Fruit fly (Drosophila melanogaster) whole organism, embryonic: ENCODE data around the gene CG16978.

ENCODE experiments used
- CG1024 ChIP-seq: fragments of 200-800 bp; sonication (Bioruptor generic); IDR thresholded peaks from 2 replicates; pipeline ENCODE4 v1.3.6; 2022; ENCODE audit warnings: missing biosample characterization, missing genetic modification characterization
- CG10543 ChIP-seq: fragments of 200-800 bp; sonication (Bioruptor generic); optimal IDR thresholded peaks from 3 replicates; lab custom pipeline; 2017; ENCODE audit warnings: missing biosample characterization, mild to moderate bottlenecking, missing genetic modification characterization, moderate library complexity
- CG10959 ChIP-seq: fragments of 200-800 bp; sonication (Bioruptor generic); IDR thresholded peaks from 2 replicates; pipeline ENCODE4 v1.3.6; 2022; ENCODE audit warnings: missing biosample characterization, missing genetic modification characterization
- CG10979 ChIP-seq: fragments of 200-800 bp; sonication (Bioruptor generic); optimal IDR thresholded peaks from 2 replicates; lab custom pipeline; 2018; ENCODE audit warnings: missing biosample characterization, mild to moderate bottlenecking, missing genetic modification characterization, moderate library complexity
- CG11504 ChIP-seq: fragments of 200-800 bp; sonication (Bioruptor generic); optimal IDR thresholded peaks from 3 replicates; lab custom pipeline; 2019; ENCODE audit warnings: missing biosample characterization, mild to moderate bottlenecking, missing genetic modification characterization, moderate library complexity
- CG12942 ChIP-seq: fragments of 200-800 bp; sonication (Bioruptor generic); optimal IDR thresholded peaks from 3 replicates; lab custom pipeline; 2016; ENCODE audit warnings: missing biosample characterization, missing genetic modification characterization
- CG14965 ChIP-seq: fragments of 200-800 bp; sonication (Bioruptor generic); optimal IDR thresholded peaks from 2 replicates; lab custom pipeline; 2016; ENCODE audit warnings: missing biosample characterization, missing genetic modification characterization, borderline replicate concordance
- CG15479 ChIP-seq: fragments of 200-800 bp; sonication (Bioruptor generic); optimal IDR thresholded peaks from 3 replicates; lab custom pipeline; 2019; ENCODE audit warnings: missing biosample characterization, mild to moderate bottlenecking, missing genetic modification characterization, moderate library complexity
- CG1647 ChIP-seq: fragments of 200-800 bp; sonication (Bioruptor generic); optimal IDR thresholded peaks from 3 replicates; lab custom pipeline; 2016; ENCODE audit warnings: missing biosample characterization, missing genetic modification characterization
- CG16779 ChIP-seq: fragments of 200-800 bp; sonication (Bioruptor generic); IDR thresholded peaks from 2 replicates; pipeline ENCODE4 v1.3.6; 2022; ENCODE audit warnings: missing biosample characterization, missing genetic modification characterization
- CG17186 ChIP-seq: fragments of 200-800 bp; sonication (Bioruptor generic); optimal IDR thresholded peaks from 3 replicates; lab custom pipeline; 2017; ENCODE audit warnings: missing biosample characterization, missing genetic modification reagents, missing genetic modification characterization
- CG17328 ChIP-seq: fragments of 200-800 bp; sonication (Bioruptor generic); IDR thresholded peaks from 2 replicates; pipeline ENCODE4 v1.3.6; 2022; ENCODE audit warnings: missing biosample characterization, missing genetic modification characterization
- CG17361 ChIP-seq: fragments of 200-800 bp; sonication (Bioruptor generic); IDR thresholded peaks from 3 replicates; pipeline ENCODE4 v1.3.6; 2022; ENCODE audit warnings: missing biosample characterization, missing genetic modification characterization
- CG17612 ChIP-seq: fragments of 200-800 bp; sonication (Bioruptor generic); IDR thresholded peaks from 2 replicates; pipeline ENCODE4 v1.3.6; 2022; ENCODE audit warnings: missing biosample characterization, missing genetic modification characterization
- CG18476 ChIP-seq: fragments of 200-800 bp; sonication (Bioruptor generic); optimal IDR thresholded peaks from 2 replicates; lab custom pipeline; 2016; ENCODE audit warnings: missing biosample characterization, mild to moderate bottlenecking, missing genetic modification characterization
- CG18764 ChIP-seq: fragments of 200-800 bp; sonication (Bioruptor generic); optimal IDR thresholded peaks from 3 replicates; lab custom pipeline; 2016; ENCODE audit warnings: missing biosample characterization, missing genetic modification characterization
- CG31365 ChIP-seq: fragments of 200-800 bp; sonication (Bioruptor generic); optimal IDR thresholded peaks from 2 replicates; lab custom pipeline; 2018; ENCODE audit warnings: missing biosample characterization, mild to moderate bottlenecking, missing genetic modification characterization
- CG34376 ChIP-seq: fragments of 200-800 bp; sonication (Bioruptor generic); optimal IDR thresholded peaks from 2 replicates; lab custom pipeline; 2018; ENCODE audit warnings: missing biosample characterization, mild to moderate bottlenecking, missing genetic modification characterization
- CG3838 ChIP-seq: fragments of 200-800 bp; sonication (Bioruptor generic); optimal IDR thresholded peaks from 3 replicates; lab custom pipeline; 2016; ENCODE audit warnings: missing biosample characterization, missing genetic modification characterization
- CG4424 ChIP-seq: fragments of 200-800 bp; sonication (Bioruptor generic); optimal IDR thresholded peaks from 3 replicates; lab custom pipeline; 2016; ENCODE audit warnings: missing biosample characterization, missing genetic modification characterization
- CG4820 ChIP-seq: fragments of 200-800 bp; sonication (Bioruptor generic); optimal IDR thresholded peaks from 3 replicates; lab custom pipeline; 2016; ENCODE audit warnings: missing biosample characterization, missing genetic modification characterization
- CG5180 ChIP-seq: fragments of 200-800 bp; sonication (Bioruptor generic); optimal IDR thresholded peaks from 3 replicates; lab custom pipeline; 2017; ENCODE audit warnings: missing biosample characterization, missing genetic modification characterization, mild to moderate bottlenecking, moderate library complexity, missing genetic modification reagents
- CG6854 ChIP-seq: fragments of 200-800 bp; sonication (Bioruptor generic); optimal IDR thresholded peaks from 3 replicates; lab custom pipeline; 2017; ENCODE audit warnings: missing biosample characterization, mild to moderate bottlenecking, missing genetic modification characterization
- CG7271 ChIP-seq: fragments of 200-800 bp; sonication (Bioruptor generic); optimal IDR thresholded peaks from 2 replicates; lab custom pipeline; 2018; ENCODE audit warnings: missing biosample characterization, mild to moderate bottlenecking, missing genetic modification characterization, moderate library complexity
- CG7357 ChIP-seq: fragments of 200-800 bp; sonication (Bioruptor generic); IDR thresholded peaks from 3 replicates; pipeline ENCODE4 v1.3.6; 2022; ENCODE audit warnings: missing biosample characterization, missing genetic modification characterization
- CG8765 ChIP-seq: fragments of 200-800 bp; sonication (Bioruptor generic); IDR thresholded peaks from 2 replicates; pipeline ENCODE4 v1.3.6; 2022; ENCODE audit warnings: missing biosample characterization, missing genetic modification characterization
- CG9727 ChIP-seq: fragments of 200-800 bp; sonication (Bioruptor generic); optimal IDR thresholded peaks from 3 replicates; lab custom pipeline; 2017; ENCODE audit warnings: missing biosample characterization, mild to moderate bottlenecking, missing genetic modification characterization
- CHES-1-like ChIP-seq: fragments of 200-800 bp; sonication (Bioruptor generic); optimal IDR thresholded peaks from 2 replicates; lab custom pipeline; 2016; ENCODE audit warnings: missing biosample characterization, missing genetic modification characterization
- Jarid2 ChIP-seq: fragments of 200-800 bp; sonication (Bioruptor generic); optimal IDR thresholded peaks from 3 replicates; lab custom pipeline; 2017; ENCODE audit warnings: mild to moderate bottlenecking, missing biosample characterization, missing genetic modification reagents, missing genetic modification characterization
- Mes4 ChIP-seq: fragments of 200-800 bp; sonication (Bioruptor generic); optimal IDR thresholded peaks from 2 replicates; lab custom pipeline; 2016; ENCODE audit warnings: missing biosample characterization, missing genetic modification characterization
- Pdp1 ChIP-seq, 2 experiments: fragments of 200-800 bp; sonication (Bioruptor generic); optimal IDR thresholded peaks; 3 replicates each; lab custom pipeline; 2016; ENCODE audit warnings: missing biosample characterization in 2 of 2, missing genetic modification characterization in 2 of 2, mild to moderate bottlenecking in 1 of 2, moderate library complexity in 1 of 2
- Ravus ChIP-seq: fragments of 200-800 bp; sonication (Bioruptor generic); IDR thresholded peaks from 2 replicates; pipeline ENCODE4 v1.3.6; 2022; ENCODE audit warnings: missing biosample characterization, missing genetic modification characterization
- Spps ChIP-seq: fragments of 200-800 bp; sonication (Bioruptor generic); optimal IDR thresholded peaks from 2 replicates; lab custom pipeline; 2018; ENCODE audit warnings: missing biosample characterization, mild to moderate bottlenecking, missing genetic modification characterization
- Tbp ChIP-seq: fragments of >200 bp; optimal IDR thresholded peaks from 2 replicates; lab custom pipeline; 2018; ENCODE audit warnings: missing biosample characterization, missing genetic modification characterization
- YL-1 ChIP-seq: fragments of 200-800 bp; sonication (Bioruptor generic); optimal IDR thresholded peaks from 3 replicates; lab custom pipeline; 2017; ENCODE audit warnings: missing biosample characterization, mild to moderate bottlenecking, missing genetic modification characterization
- amos ChIP-seq: fragments of 200-800 bp; sonication (Bioruptor generic); IDR thresholded peaks from 2 replicates; pipeline ENCODE4 v1.3.6; 2022; ENCODE audit warnings: missing biosample characterization, missing genetic modification characterization; ENCODE audit not compliant: partially characterized antibody
- dimm ChIP-seq: fragments of 200-800 bp; sonication (Bioruptor generic); IDR thresholded peaks from 2 replicates; pipeline ENCODE4 v1.3.6; 2022; ENCODE audit warnings: missing biosample characterization, missing genetic modification characterization
- disco-r ChIP-seq: fragments of 200-800 bp; sonication (Bioruptor generic); optimal IDR thresholded peaks from 2 replicates; lab custom pipeline; 2016; ENCODE audit warnings: missing biosample characterization, missing genetic modification characterization
- dpn ChIP-seq, 2 experiments: fragments of 200-800 bp; sonication (Bioruptor generic); optimal IDR thresholded peaks; 3 replicates each; lab custom pipeline; 2016; ENCODE audit warnings: missing biosample characterization in 2 of 2, missing genetic modification characterization in 2 of 2
- ems ChIP-seq: fragments of 200-800 bp; sonication (Bioruptor generic); optimal IDR thresholded peaks from 3 replicates; lab custom pipeline; 2016; ENCODE audit warnings: missing biosample characterization, missing genetic modification characterization
- esg ChIP-seq: fragments of 200-800 bp; sonication (Bioruptor generic); conservative IDR thresholded peaks from 2 replicates; pipeline ENCODE4 v1.3.6; 2022; ENCODE audit warnings: missing biosample characterization, missing genetic modification characterization
- gem ChIP-seq: fragments of 200-800 bp; sonication (Bioruptor generic); optimal IDR thresholded peaks from 2 replicates; lab custom pipeline; 2019; ENCODE audit warnings: missing biosample characterization, mild to moderate bottlenecking, missing genetic modification characterization, moderate library complexity
- grau ChIP-seq: fragments of 200-800 bp; optimal IDR thresholded peaks from 3 replicates; lab custom pipeline; 2019; ENCODE audit warnings: missing biosample characterization, mild to moderate bottlenecking, missing genetic modification characterization, moderate library complexity
- grn ChIP-seq: fragments of 200-800 bp; sonication (Bioruptor generic); optimal IDR thresholded peaks from 3 replicates; lab custom pipeline; 2017; ENCODE audit warnings: missing biosample characterization, missing genetic modification characterization
- inv ChIP-seq: fragments of 200-800 bp; sonication (Bioruptor generic); IDR thresholded peaks from 2 replicates; pipeline ENCODE4 v1.3.6; 2022; ENCODE audit warnings: missing biosample characterization, missing genetic modification characterization; ENCODE audit not compliant: partially characterized antibody
- maf-S ChIP-seq: fragments of 200-800 bp; sonication (Bioruptor generic); optimal IDR thresholded peaks from 2 replicates; lab custom pipeline; 2016; ENCODE audit warnings: missing biosample characterization, missing genetic modification characterization
- pfk ChIP-seq: fragments of 200-800 bp; sonication (Bioruptor generic); optimal IDR thresholded peaks from 2 replicates; lab custom pipeline; 2018; ENCODE audit warnings: missing biosample characterization, mild to moderate bottlenecking, missing genetic modification characterization, moderate library complexity
- salm ChIP-seq: fragments of 200-800 bp; sonication (Bioruptor generic); optimal IDR thresholded peaks from 2 replicates; lab custom pipeline; 2018; ENCODE audit warnings: missing biosample characterization, mild to moderate bottlenecking, missing genetic modification characterization
- sima ChIP-seq: fragments of 200-800 bp; sonication (Bioruptor generic); optimal IDR thresholded peaks from 2 replicates; lab custom pipeline; 2016; ENCODE audit warnings: missing biosample characterization, missing genetic modification characterization
- sna ChIP-seq: fragments of 200-800 bp; sonication (Bioruptor generic); IDR thresholded peaks from 2 replicates; pipeline ENCODE4 v1.3.6; 2022; ENCODE audit warnings: missing biosample characterization, missing genetic modification characterization; ENCODE audit not compliant: partially characterized antibody
- sob ChIP-seq: fragments of 200-800 bp; sonication (Bioruptor generic); IDR thresholded peaks from 2 replicates; pipeline ENCODE4 v1.3.6; 2022; ENCODE audit warnings: missing biosample characterization, missing genetic modification characterization
- tll ChIP-seq, 2 experiments: fragments of 200-800 bp in 1 of 2; fragments of >200 bp in 1 of 2; sonication (Bioruptor generic) in 1 of 2; optimal IDR thresholded peaks; 2 replicates each; lab custom pipeline; 2017 to 2019; ENCODE audit warnings: missing biosample characterization in 2 of 2, missing genetic modification characterization in 2 of 2, mild to moderate bottlenecking in 1 of 2, moderate library complexity in 1 of 2

The CG16978 gene

dm6 chr2L:13157903-13158302, 14.5 kb upstream of the CG16978 start:
- TF ChIP-seq dpn (GFP tag; optimal IDR thresholded peaks at IDR 0.05; lab: Kevin White, UChicago) (no peak), CG31365 (no peak), esg (GFP tag; lab: Robert Waterston, UW) (no peak), CG1647 (GFP tag; lab: Kevin White, UChicago) (no peak), CG5180 (GFP tag; lab: Kevin White, UChicago) (no peak), Jarid2 (GFP tag; lab: Kevin White, UChicago) (no peak), Spps (tag; lab: Kevin White, UChicago) (no peak), disco-r (no peak), salm (tag; lab: Kevin White, UChicago) (no peak), CG17328 (GFP tag; lab: Robert Waterston, UW) (no peak), inv (GFP tag; lab: Robert Waterston, UW) (no peak), CG11504 (tag; lab: Kevin White, UChicago) (no peak), gem (tag; lab: Kevin White, UChicago) (no peak), CG17361 (GFP tag; lab: Robert Waterston, UW) (no peak), CG18764 (GFP tag; lab: Kevin White, UChicago) (no peak), Pdp1 (GFP tag; optimal IDR thresholded peaks at IDR 0.05; lab: Kevin White, UChicago) (no peak), tll (GFP tag; optimal IDR thresholded peaks at IDR 0.05; lab: Kevin White, UChicago) (no peak), ems (no peak), CG16779 (0 out of 2 replicates have a peak, but pooled peaks have one; percentile 31), CG1024 (GFP tag; lab: Robert Waterston, UW) (no peak), CG10959 (no peak), sima (GFP tag; lab: Kevin White, UChicago) (no peak), CG15479 (GFP tag; lab: Kevin White, UChicago) (no peak), CHES-1-like (no peak), CG10543 (no peak), CG9727 (GFP tag; lab: Kevin White, UChicago) (no peak), CG3838 (GFP tag; lab: Kevin White, UChicago) (no peak), CG7271 (tag; lab: Kevin White, UChicago) (no peak), CG12942 (GFP tag; lab: Kevin White, UChicago) (no peak), CG4820 (GFP tag; lab: Kevin White, UChicago) (no peak), Tbp (GFP tag; lab: Kevin White, UChicago) (no peak), CG14965 (GFP tag; lab: Kevin White, UChicago) (no peak), grau (no peak), Ravus (no peak), CG34376 (GFP tag; lab: Kevin White, UChicago) (peak; percentile 34), sna (no peak), CG17186 (GFP tag; lab: Kevin White, UChicago) (no peak), amos (GFP tag; lab: Robert Waterston, UW) (no peak), CG6854 (GFP tag; lab: Kevin White, UChicago) (peak; percentile 3), CG17612 (GFP tag; lab: Robert Waterston, UW) (no peak), grn (no peak), CG10979 (tag; lab: Kevin White, UChicago) (no peak), sob (no peak), CG8765 (GFP tag; lab: Robert Waterston, UW) (no peak), YL-1 (GFP tag; lab: Kevin White, UChicago) (no peak), maf-S (GFP tag; lab: Kevin White, UChicago) (no peak), pfk (GFP tag; lab: Kevin White, UChicago) (no peak), CG7357 (GFP tag; lab: Robert Waterston, UW) (no peak), CG18476 (GFP tag; lab: Kevin White, UChicago) (no peak), Mes4 (no peak), CG4424 (GFP tag; lab: Kevin White, UChicago) (no peak), dimm (no peak)
